Worm (Caenorhabditis elegans) whole organism, early embryonic: Measurements from ENCODE around the gene col-167.

Source experiments
- B0310.2 ChIP-seq: sonication (generic microtip); optimal IDR thresholded peaks from 2 replicates; lab custom pipeline; 2016; ENCODE audit warnings: mild to moderate bottlenecking, missing genetic modification characterization, missing compliant biosample characterization
- aly-1 ChIP-seq: sonication (generic microtip); optimal IDR thresholded peaks from 2 replicates; lab custom pipeline; 2016; ENCODE audit warnings: missing genetic modification characterization, missing compliant biosample characterization
- ama-1 ChIP-seq: fragments of 150-350 bp; optimal IDR thresholded peaks from 2 replicates; lab custom pipeline; 2014
- ceh-13 ChIP-seq: fragments of 200-800 bp; sonication (Bioruptor generic); optimal IDR thresholded peaks from 2 replicates; lab custom pipeline; 2018; ENCODE audit warnings: mild to moderate bottlenecking, missing genetic modification characterization, missing compliant biosample characterization
- ceh-36 ChIP-seq: sonication (generic microtip); optimal IDR thresholded peaks from 2 replicates; lab custom pipeline; 2016; ENCODE audit warnings: missing genetic modification characterization, inconsistent platforms, missing compliant biosample characterization
- flt-1 ChIP-seq: fragments of 200-800 bp; sonication (Bioruptor generic); IDR thresholded peaks from 2 replicates; pipeline ENCODE4 v1.3.6; 2022; ENCODE audit warnings: missing genetic modification characterization, missing compliant biosample characterization
- hmbx-1 ChIP-seq: sonication (generic microtip); optimal IDR thresholded peaks from 2 replicates; lab custom pipeline; 2016; ENCODE audit warnings: mild to moderate bottlenecking, missing genetic modification characterization, missing compliant biosample characterization
- hmg-4 ChIP-seq: fragments of 200-800 bp; sonication (Bioruptor generic); optimal IDR thresholded peaks from 2 replicates; lab custom pipeline; 2018; ENCODE audit warnings: mild to moderate bottlenecking, missing genetic modification characterization, missing compliant biosample characterization
- hnd-1 ChIP-seq: sonication (generic microtip); optimal IDR thresholded peaks from 2 replicates; lab custom pipeline; 2016; ENCODE audit warnings: missing genetic modification characterization, missing compliant biosample characterization
- pes-1 ChIP-seq: fragments of 200-800 bp; sonication (Bioruptor generic); IDR thresholded peaks from 2 replicates; pipeline ENCODE4 v1.3.6; 2022; ENCODE audit warnings: missing genetic modification reagents, missing genetic modification characterization, missing compliant biosample characterization
- tbx-11 ChIP-seq: fragments of 200-800 bp; sonication (Bioruptor generic); IDR thresholded peaks from 2 replicates; pipeline ENCODE4 v1.3.6; 2022; ENCODE audit warnings: missing genetic modification characterization, missing compliant biosample characterization
- tbx-37 ChIP-seq: fragments of 200-800 bp; sonication (Bioruptor generic); conservative IDR thresholded peaks from 2 replicates; pipeline ENCODE4 v1.3.6; 2022; ENCODE audit warnings: missing genetic modification reagents, missing genetic modification characterization, missing compliant biosample characterization
- tra-4 ChIP-seq: sonication (generic microtip); optimal IDR thresholded peaks from 2 replicates; lab custom pipeline; 2017; ENCODE audit warnings: missing genetic modification characterization, missing compliant biosample characterization

DNA sequence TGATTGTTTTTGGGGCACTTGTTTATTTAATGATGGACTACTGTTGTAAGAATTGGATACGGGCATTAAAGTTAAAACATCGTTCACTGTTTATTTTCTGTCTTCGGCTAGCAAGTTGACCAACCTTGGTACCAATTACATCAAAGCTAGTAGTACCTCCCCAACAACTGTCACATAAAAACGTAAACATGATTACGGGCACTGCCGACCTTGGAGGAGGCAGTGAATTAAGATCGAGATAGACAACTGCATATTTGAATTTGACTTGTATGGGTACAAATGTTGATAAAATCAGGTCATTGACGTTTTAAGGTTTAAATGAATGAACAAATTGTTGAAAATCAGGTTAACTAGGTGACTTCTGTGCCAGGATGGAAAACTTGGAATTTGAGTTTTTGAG is 46.0 kb upstream of the col-167 start:
- no peak for TF ChIP-seq ama-1
- TF ChIP-seq pes-1 (GFP tag; lab: Robert Waterston, UW) = no peak
- TF ChIP-seq ceh-36 (tag; lab: Kevin White, UChicago) = no peak
- TF ChIP-seq hmbx-1 (tag; lab: Kevin White, UChicago) = no peak
- TF ChIP-seq tra-4 (tag; lab: Kevin White, UChicago) = no peak
- TF ChIP-seq flt-1 (GFP tag; lab: Robert Waterston, UW) = no peak
- no peak for TF ChIP-seq tbx-37 (GFP tag; lab: Robert Waterston, UW)
- no peak for TF ChIP-seq B0310.2 (tag; lab: Kevin White, UChicago)
- TF ChIP-seq tbx-11 (GFP tag; lab: Robert Waterston, UW) = no peak
- no peak for TF ChIP-seq hnd-1 (tag; lab: Kevin White, UChicago)
- TF ChIP-seq hmg-4 (GFP tag; lab: Kevin White, UChicago) = no peak
- no peak for TF ChIP-seq ceh-13 (GFP tag; lab: Kevin White, UChicago)
- TF ChIP-seq aly-1 (tag; lab: Kevin White, UChicago) = no peak
